Worm (Caenorhabditis elegans) whole organism, L2 larva: ENCODE measurements around the gene F10E9.2.
A peak's percentile ranks its signal among the peaks of the same experiment; 100 is the strongest.

Experiments used
- C34F6.9 ChIP-seq: fragments of 150-350 bp; optimal IDR thresholded peaks from 2 replicates; lab custom pipeline; 2014; ENCODE audit warnings: missing biosample characterization, missing genetic modification characterization
- R02D3.7 ChIP-seq: fragments of 150-350 bp; optimal IDR thresholded peaks from 2 replicates; lab custom pipeline; 2014; ENCODE audit warnings: missing biosample characterization, missing genetic modification characterization
- ZK546.5 ChIP-seq: sonication (generic microtip); optimal IDR thresholded peaks from 2 replicates; lab custom pipeline; 2017; ENCODE audit warnings: missing biosample characterization, missing genetic modification characterization
- aly-2 ChIP-seq: fragments of 150-350 bp; optimal IDR thresholded peaks from 2 replicates; lab custom pipeline; 2014; ENCODE audit warnings: missing biosample characterization, missing genetic modification characterization
- ama-1 ChIP-seq: fragments of 150-350 bp; optimal IDR thresholded peaks from 2 replicates; lab custom pipeline; 2018; ENCODE audit warnings: inconsistent platforms
- blmp-1 ChIP-seq: sonication (generic microtip); optimal IDR thresholded peaks from 2 replicates; lab custom pipeline; 2017; ENCODE audit warnings: missing genetic modification characterization, mild to moderate bottlenecking, missing compliant biosample characterization, antibody characterized with exemption, moderate library complexity; ENCODE audit not compliant: insufficient read depth
- crh-2 ChIP-seq: sonication (generic microtip); optimal IDR thresholded peaks from 2 replicates; lab custom pipeline; 2017; ENCODE audit warnings: missing biosample characterization, missing genetic modification characterization
- dmd-4 ChIP-seq: sonication (generic microtip); optimal IDR thresholded peaks from 2 replicates; lab custom pipeline; 2017; ENCODE audit warnings: missing biosample characterization, missing genetic modification characterization
- egl-27 ChIP-seq: sonication (generic microtip); optimal IDR thresholded peaks from 3 replicates; lab custom pipeline; 2017; ENCODE audit warnings: missing biosample characterization, missing genetic modification reagents, missing genetic modification characterization
- elt-1 ChIP-seq: fragments of 150-350 bp; optimal IDR thresholded peaks from 2 replicates; lab custom pipeline; 2014; ENCODE audit warnings: missing biosample characterization, missing genetic modification characterization
- gmeb-1 ChIP-seq: fragments of 150-350 bp; optimal IDR thresholded peaks from 2 replicates; lab custom pipeline; 2014; ENCODE audit warnings: missing biosample characterization, missing genetic modification characterization
- lin-11 ChIP-seq: fragments of 150-350 bp; sonication (generic microtip); optimal IDR thresholded peaks from 2 replicates; lab custom pipeline; 2014; ENCODE audit warnings: missing biosample characterization, missing genetic modification characterization, inconsistent platforms, mixed read lengths
- lin-39 ChIP-seq: fragments of 150-350 bp; optimal IDR thresholded peaks from 2 replicates; lab custom pipeline; 2014; ENCODE audit warnings: missing biosample characterization, missing genetic modification reagents, missing genetic modification characterization
- lsy-2 ChIP-seq, 2 experiments: fragments of 150-350 bp in 1 of 2; sonication (generic microtip) in 1 of 2; optimal IDR thresholded peaks; 2 replicates each; lab custom pipeline; 2014 to 2017; ENCODE audit warnings: missing biosample characterization in 2 of 2, missing genetic modification characterization in 2 of 2
- mab-5 ChIP-seq: fragments of 150-350 bp; optimal IDR thresholded peaks from 2 replicates; lab custom pipeline; 2014; ENCODE audit warnings: missing biosample characterization, missing genetic modification characterization
- mdl-1 ChIP-seq, 2 experiments: fragments of 150-350 bp in 1 of 2; sonication (generic microtip) in 1 of 2; optimal IDR thresholded peaks; 2 replicates each; lab custom pipeline; 2017; ENCODE audit warnings: missing biosample characterization in 2 of 2, missing genetic modification characterization in 2 of 2
- nhr-12 ChIP-seq: fragments of 150-350 bp; optimal IDR thresholded peaks from 2 replicates; lab custom pipeline; 2014; ENCODE audit warnings: missing biosample characterization, missing genetic modification characterization
- nhr-129 ChIP-seq: fragments of 150-350 bp; optimal IDR thresholded peaks from 2 replicates; lab custom pipeline; 2014; ENCODE audit warnings: missing biosample characterization, missing genetic modification characterization
- nhr-21 ChIP-seq: fragments of 150-350 bp; optimal IDR thresholded peaks from 2 replicates; lab custom pipeline; 2014; ENCODE audit warnings: missing biosample characterization, missing genetic modification characterization
- nhr-25 ChIP-seq: fragments of 150-350 bp; sonication (generic microtip); optimal IDR thresholded peaks from 3 replicates; lab custom pipeline; 2014; ENCODE audit warnings: missing biosample characterization, missing genetic modification characterization
- nhr-6 ChIP-seq: fragments of 150-350 bp; optimal IDR thresholded peaks from 2 replicates; lab custom pipeline; 2014; ENCODE audit warnings: missing biosample characterization, missing genetic modification characterization
- nhr-77 ChIP-seq: fragments of 150-350 bp; optimal IDR thresholded peaks from 2 replicates; lab custom pipeline; 2014; ENCODE audit warnings: missing biosample characterization, missing genetic modification characterization
- peb-1 ChIP-seq: fragments of 150-350 bp; optimal IDR thresholded peaks from 2 replicates; lab custom pipeline; 2014; ENCODE audit warnings: missing biosample characterization, missing genetic modification characterization
- skn-1 ChIP-seq: sonication (generic microtip); optimal IDR thresholded peaks from 2 replicates; lab custom pipeline; 2017; ENCODE audit warnings: missing biosample characterization, missing genetic modification characterization
- sma-3 ChIP-seq: sonication (generic microtip); optimal IDR thresholded peaks from 2 replicates; lab custom pipeline; 2016; ENCODE audit warnings: missing genetic modification reagents, missing genetic modification characterization, missing compliant biosample characterization
- sma-9 ChIP-seq, 2 experiments: fragments of 150-350 bp in 1 of 2; sonication (generic microtip) in 1 of 2; optimal IDR thresholded peaks; 2 replicates each; lab custom pipeline; 2014 to 2016; ENCODE audit warnings: missing genetic modification characterization in 2 of 2, mild to moderate bottlenecking in 1 of 2, missing biosample characterization in 1 of 2, missing compliant biosample characterization in 1 of 2, missing genetic modification reagents in 1 of 2, moderate library complexity in 1 of 2
- snpc-4 ChIP-seq: fragments of 150-350 bp; optimal IDR thresholded peaks from 2 replicates; lab custom pipeline; 2014; ENCODE audit warnings: missing biosample characterization, missing genetic modification characterization
- unc-39 ChIP-seq: fragments of 150-350 bp; optimal IDR thresholded peaks from 2 replicates; lab custom pipeline; 2014; ENCODE audit warnings: missing biosample characterization, missing genetic modification characterization
- unc-55 ChIP-seq: fragments of 150-350 bp; sonication (generic microtip); optimal IDR thresholded peaks from 3 replicates; lab custom pipeline; 2014; ENCODE audit warnings: missing biosample characterization, missing genetic modification reagents, missing genetic modification characterization
- unc-62 ChIP-seq: fragments of 150-350 bp; optimal IDR thresholded peaks from 2 replicates; lab custom pipeline; 2014; ENCODE audit warnings: missing biosample characterization, missing genetic modification reagents, missing genetic modification characterization
- zag-1 ChIP-seq: fragments of 150-350 bp; optimal IDR thresholded peaks from 2 replicates; lab custom pipeline; 2014; ENCODE audit warnings: missing biosample characterization, missing genetic modification characterization
- ztf-1 ChIP-seq: fragments of 200-800 bp; sonication (Bioruptor generic); conservative IDR thresholded peaks from 2 replicates; pipeline ENCODE4 v1.3.6; 2022; ENCODE audit warnings: missing genetic modification characterization, missing compliant biosample characterization
- ztf-11 ChIP-seq: sonication (generic microtip); optimal IDR thresholded peaks from 2 replicates; lab custom pipeline; 2017; ENCODE audit warnings: missing biosample characterization, missing genetic modification characterization

F10E9.2 gene

DNA sequence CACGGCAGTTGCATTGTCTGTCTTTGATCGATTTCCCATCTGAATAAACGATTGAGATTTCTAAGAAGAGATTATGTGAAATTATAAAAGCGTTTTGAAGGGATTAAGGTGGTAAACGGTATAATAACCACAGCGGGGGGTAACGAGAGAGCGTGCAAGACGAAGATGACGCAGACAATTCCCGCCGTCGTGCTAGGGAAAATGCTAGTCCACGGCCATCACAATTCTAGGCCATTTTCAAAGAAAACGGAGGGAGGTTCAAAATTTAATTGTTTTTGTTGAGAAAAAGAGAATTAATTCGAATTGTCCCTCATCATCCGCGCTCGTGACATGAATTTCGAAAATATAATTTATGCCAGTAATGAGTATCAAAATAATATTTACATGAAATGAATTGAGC lies 6.6 kb downstream of the F10E9.2 start, which contains the start of gene F10E9.11 (continued):
- no peak for TF ChIP-seq mdl-1 (tag; optimal IDR thresholded peaks at IDR 0.05; lab: Kevin White, UChicago)
- peak; percentile 84 for TF ChIP-seq sma-9 (GFP tag; optimal IDR thresholded peaks at IDR 0.05; lab: Kevin White, UChicago)
- no peak for TF ChIP-seq sma-9 (tag; optimal IDR thresholded peaks at IDR 0.05; lab: Kevin White, UChicago)
- peak; percentile 26 for TF ChIP-seq egl-27 (tag; lab: Kevin White, UChicago)
- peak; percentile 44 for TF ChIP-seq nhr-21 (tag; lab: Kevin White, UChicago)
- no peak for TF ChIP-seq skn-1 (tag; lab: Kevin White, UChicago)
- TF ChIP-seq sma-3 (GFP tag; lab: Kevin White, UChicago) = peak; percentile 82
- TF ChIP-seq snpc-4 (tag; lab: Kevin White, UChicago) = no peak
- no peak for TF ChIP-seq ZK546.5 (tag; lab: Kevin White, UChicago)
- TF ChIP-seq nhr-129 (tag; lab: Kevin White, UChicago) = peak; percentile 73
- peak; percentile 79 for TF ChIP-seq nhr-25 (tag; lab: Kevin White, UChicago)
- no peak for TF ChIP-seq aly-2
- no peak for TF ChIP-seq nhr-77
- peak; percentile 72 for TF ChIP-seq lin-11 (tag; lab: Kevin White, UChicago)

DNA sequence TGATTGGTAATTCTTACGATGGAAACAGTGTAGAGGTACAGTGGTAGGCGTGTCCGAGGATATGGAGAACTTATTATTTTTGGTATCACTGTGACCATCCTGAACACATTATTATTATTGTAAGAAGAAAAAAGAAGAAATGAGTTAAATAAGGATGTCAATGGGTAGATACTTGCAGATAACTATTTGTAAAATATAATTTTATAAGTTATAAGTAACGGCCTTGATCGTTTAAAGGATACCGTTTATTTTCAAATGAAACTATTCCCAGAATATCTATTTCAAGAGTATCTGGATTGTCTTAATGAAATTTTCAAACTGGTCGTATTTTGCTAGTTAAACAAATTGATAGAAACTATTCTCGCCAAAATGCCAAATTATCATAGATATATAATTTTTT lies 7.7 kb downstream of the F10E9.2 start, which contains the start of gene F10E9.10:
Gene F10E9.10, minus strand, starts transcription at position 101 of the 400 bp plus-strand sequence.
- TF ChIP-seq nhr-6 (tag; lab: Kevin White, UChicago) = no peak
- TF ChIP-seq ztf-11 (tag; lab: Kevin White, UChicago) = no peak
- no peak for TF ChIP-seq mab-5 (tag; lab: Kevin White, UChicago)
- TF ChIP-seq nhr-25 (tag; lab: Kevin White, UChicago) = no peak
- no peak for TF ChIP-seq ama-1 (lab: Kevin White, UChicago)
- TF ChIP-seq dmd-4 = no peak
- TF ChIP-seq lin-11 (tag; lab: Kevin White, UChicago) = no peak
- no peak for TF ChIP-seq sma-9 (GFP tag; optimal IDR thresholded peaks at IDR 0.05; lab: Kevin White, UChicago)
- TF ChIP-seq sma-9 (tag; optimal IDR thresholded peaks at IDR 0.05; lab: Kevin White, UChicago) = no peak
- TF ChIP-seq zag-1 = no peak
- TF ChIP-seq egl-27 (tag; lab: Kevin White, UChicago) = no peak
- TF ChIP-seq ztf-1 (GFP tag; lab: Robert Waterston, UW) = no peak
- no peak for TF ChIP-seq crh-2
- no peak for TF ChIP-seq unc-55 (GFP tag; lab: Kevin White, UChicago)
- no peak for TF ChIP-seq peb-1 (tag; lab: Kevin White, UChicago)
- no peak for TF ChIP-seq unc-62 (GFP tag; lab: Kevin White, UChicago)
- TF ChIP-seq elt-1 = no peak
- TF ChIP-seq ZK546.5 (tag; lab: Kevin White, UChicago) = no peak
- TF ChIP-seq unc-39 = no peak
- no peak for TF ChIP-seq aly-2
- TF ChIP-seq lin-39 (tag; lab: Kevin White, UChicago) = no peak

DNA sequence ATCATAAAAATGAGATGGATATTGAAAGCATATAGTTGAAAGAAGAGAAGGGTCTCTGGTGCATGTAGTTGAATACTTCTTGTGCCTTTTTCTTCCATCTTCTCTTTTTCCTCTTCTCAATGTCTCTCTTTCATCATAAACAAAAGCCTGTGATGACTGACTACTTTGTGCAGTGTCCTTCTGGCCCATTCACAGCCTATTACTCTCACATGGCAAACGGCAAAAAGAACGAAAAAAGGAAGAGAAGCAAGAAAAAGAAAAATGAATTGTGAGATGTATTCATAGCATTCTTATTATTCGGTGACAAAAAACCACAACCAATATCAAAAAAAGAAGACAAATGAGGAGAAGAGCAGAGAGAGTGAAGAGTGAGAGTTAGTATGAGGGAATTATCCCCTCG lies 8.7 kb downstream of the F10E9.2 start:
- TF ChIP-seq lsy-2 (tag; optimal IDR thresholded peaks at IDR 0.05; lab: Kevin White, UChicago) (peak in 1 of 2 experiments; percentile 17), R02D3.7 (no peak), crh-2 (peak; percentile 7), zag-1 (peak; percentile 51)

DNA sequence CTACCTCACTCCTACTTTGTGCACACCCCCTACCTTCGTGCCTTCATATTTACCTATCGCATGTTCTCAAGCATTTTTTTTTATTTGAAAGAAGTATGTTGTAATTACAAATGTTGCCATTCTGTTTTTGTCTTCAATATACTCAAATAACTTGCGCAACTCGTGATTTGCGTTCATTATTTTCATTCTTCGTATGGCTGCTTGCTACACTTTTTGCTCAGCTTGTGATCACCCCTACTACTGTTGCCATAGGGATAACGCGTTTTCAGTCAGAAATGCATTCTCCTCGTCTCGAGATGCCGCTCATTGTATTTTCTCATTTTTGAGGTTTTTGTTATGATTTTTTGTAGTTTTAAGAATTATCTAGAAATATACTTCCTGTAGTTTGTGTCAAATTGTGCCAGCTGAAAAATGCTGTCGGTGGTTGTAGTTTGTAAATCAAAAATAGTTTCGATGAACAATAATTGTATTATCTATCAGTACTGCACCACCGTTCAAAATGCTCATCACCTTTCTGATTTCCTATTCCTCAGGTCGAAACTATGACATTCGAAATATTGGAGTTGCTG lies 10.2 kb downstream of the F10E9.2 start, which contains the start of gene F10E9.1:
Gene F10E9.1, plus strand, starts transcription at position 519 of the 569 bp plus-strand sequence.
- TF ChIP-seq C34F6.9 (peak; percentile 14), unc-55 (GFP tag; lab: Kevin White, UChicago) (no peak), nhr-25 (tag; lab: Kevin White, UChicago) (no peak), lin-11 (tag; lab: Kevin White, UChicago) (peak; percentile 29), blmp-1 (tag; lab: Kevin White, UChicago) (no peak), gmeb-1 (tag; lab: Kevin White, UChicago) (no peak), lsy-2 (tag; optimal IDR thresholded peaks at IDR 0.05; lab: Kevin White, UChicago) (peak in 1 of 2 experiments; percentile 32), aly-2 (no peak), R02D3.7 (no peak), nhr-12 (tag; lab: Kevin White, UChicago) (no peak), nhr-21 (tag; lab: Kevin White, UChicago) (peak; percentile 21), egl-27 (tag; lab: Kevin White, UChicago) (no peak)
